Fruit fly (Drosophila melanogaster) whole organism, wandering third instar larva: ENCODE data around the gene CG43844.

Experiments
- CG32264 ChIP-seq: fragments of 200-800 bp; sonication (Bioruptor generic); optimal IDR thresholded peaks from 2 replicates; lab custom pipeline; 2016; ENCODE audit warnings: missing biosample characterization, missing genetic modification characterization
- CG9705 ChIP-seq: fragments of 200-800 bp; sonication (Bioruptor generic); optimal IDR thresholded peaks from 2 replicates; lab custom pipeline; 2018; ENCODE audit warnings: missing biosample characterization, mild to moderate bottlenecking, missing genetic modification characterization
- GATAd ChIP-seq: sonication (Bioruptor generic); optimal IDR thresholded peaks from 2 replicates; lab custom pipeline; 2016; ENCODE audit warnings: missing biosample characterization, missing genetic modification characterization
- Sp1 ChIP-seq: fragments of 200-800 bp; sonication (Bioruptor generic); optimal IDR thresholded peaks from 3 replicates; lab custom pipeline; 2019; ENCODE audit warnings: missing biosample characterization, mild to moderate bottlenecking, missing genetic modification characterization, moderate library complexity
- br ChIP-seq: fragments of 200-800 bp; sonication (Bioruptor generic); optimal IDR thresholded peaks from 2 replicates; lab custom pipeline; 2016; ENCODE audit warnings: missing biosample characterization, missing genetic modification characterization
- brk ChIP-seq: fragments of 200-800 bp; sonication (Bioruptor generic); optimal IDR thresholded peaks from 2 replicates; lab custom pipeline; 2016; ENCODE audit warnings: missing biosample characterization, mild to moderate bottlenecking, missing genetic modification characterization
- dmrt93B ChIP-seq: fragments of 200-800 bp; sonication (Bioruptor generic); optimal IDR thresholded peaks from 2 replicates; lab custom pipeline; 2018; ENCODE audit warnings: missing biosample characterization, mild to moderate bottlenecking, missing genetic modification characterization
- pan ChIP-seq: fragments of >200 bp; optimal IDR thresholded peaks from 2 replicates; lab custom pipeline; 2017
- psq ChIP-seq: fragments of 200-800 bp; sonication (Bioruptor generic); optimal IDR thresholded peaks from 3 replicates; lab custom pipeline; 2017; ENCODE audit warnings: missing biosample characterization, mild to moderate bottlenecking, missing genetic modification characterization, moderate library complexity
- rgr ChIP-seq: fragments of 200-800 bp; sonication (Bioruptor generic); optimal IDR thresholded peaks from 3 replicates; lab custom pipeline; 2016; ENCODE audit warnings: missing biosample characterization, mild to moderate bottlenecking, missing genetic modification characterization
- sv ChIP-seq: fragments of 200-800 bp; sonication (Bioruptor generic); optimal IDR thresholded peaks from 3 replicates; lab custom pipeline; 2016; ENCODE audit warnings: missing biosample characterization, missing genetic modification characterization
- usp ChIP-seq: fragments of >200 bp; optimal IDR thresholded peaks from 2 replicates; lab custom pipeline; 2017; ENCODE audit warnings: missing biosample characterization, missing genetic modification characterization
- woc ChIP-seq: sonication (Bioruptor generic); optimal IDR thresholded peaks from 2 replicates; lab custom pipeline; 2016; ENCODE audit warnings: missing biosample characterization, mild to moderate bottlenecking, missing genetic modification characterization

- TF ChIP-seq brk (GFP tag; lab: Kevin White, UChicago) (no peak), pan (lab: Kevin White, UChicago) (no peak), woc (GFP tag; lab: Kevin White, UChicago) (peak; percentile 26), psq (GFP tag; lab: Kevin White, UChicago) (peak; percentile 26), usp (GFP tag; lab: Kevin White, UChicago) (no peak), CG32264 (GFP tag; lab: Kevin White, UChicago) (no peak), br (GFP tag; lab: Kevin White, UChicago) (peak; percentile 40), GATAd (GFP tag; lab: Kevin White, UChicago) (no peak), CG9705 (GFP tag; lab: Kevin White, UChicago) (no peak), dmrt93B (GFP tag; lab: Kevin White, UChicago) (peak; percentile 24), rgr (GFP tag; lab: Kevin White, UChicago) (peak; percentile 20), Sp1 (GFP tag; lab: Kevin White, UChicago) (no peak), sv (GFP tag; lab: Kevin White, UChicago) (no peak)
Observed at dm6 chr3R:21849988-21850460, 39.3 kb upstream of the CG43844 start.
